Worm (Caenorhabditis elegans): ENCODE measurements around the gene dhs-25.

ce11 chrX:1451240-1451639 is 35.1 kb upstream of the dhs-25 start:
- TF ChIP-seq fkh-10 (GFP tag; optimal IDR thresholded peaks at IDR 0.05) (no peak), ama-1 (optimal IDR thresholded peaks at IDR 0.05) (no peak), aly-2 (tag; optimal IDR thresholded peaks at IDR 0.05) (no peak), rnt-1 (tag; optimal IDR thresholded peaks at IDR 0.05) (no peak), grh-1 (GFP tag; IDR thresholded peaks at IDR 0.05) (no peak), ets-5 (GFP tag; IDR thresholded peaks at IDR 0.05) (no peak), snpc-4 (tag; optimal IDR thresholded peaks at IDR 0.05) (no peak), ztf-11 (tag; optimal IDR thresholded peaks at IDR 0.05) (no peak), efl-1 (optimal IDR thresholded peaks at IDR 0.05) (no peak), efl-1 (GFP tag; optimal IDR thresholded peaks at IDR 0.05 in 1 of 2) (no peak)
